Fruit fly (Drosophila melanogaster): ENCODE data around the gene CG34241.

DNA sequence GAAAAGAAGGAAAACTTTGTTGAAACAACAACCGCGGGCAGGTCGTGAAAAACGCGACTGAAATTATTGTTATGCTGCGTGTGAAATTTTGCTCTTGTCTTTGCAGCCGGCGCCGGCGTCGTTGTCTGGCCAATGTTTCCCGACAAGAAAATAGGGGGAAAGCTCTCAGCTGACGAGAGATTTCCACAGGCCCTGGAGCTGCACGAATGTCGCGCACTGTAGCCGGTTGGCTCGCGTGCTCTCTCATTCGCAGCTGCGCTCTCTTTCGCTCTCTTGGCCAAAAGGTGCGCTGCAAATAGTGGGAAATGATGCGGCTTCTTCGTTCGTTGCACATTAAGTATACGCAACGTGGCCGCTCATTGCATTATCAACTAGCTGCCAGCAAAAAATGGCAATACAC, 35.9 kb downstream of the CG34241 start, which contains the start of gene CG9760:
- TF ChIP-seq Pif1B (GFP tag; optimal IDR thresholded peaks at IDR 0.05) = no peak
- peak; percentile 65; the same call in 2 of the 3 replicates for TF ChIP-seq fd96Ca (GFP tag; IDR thresholded peaks at IDR 0.05)
- TF ChIP-seq CG4496 (GFP tag; IDR thresholded peaks at IDR 0.05) = peak; percentile 80; the same call in 2 of the 3 replicates
